Worm (Caenorhabditis elegans) whole organism, young adult: ENCODE results near the gene egas-4.

ENCODE experiments used
- C06A6.2 ChIP-seq: fragments of 200-800 bp; sonication (Bioruptor generic); conservative IDR thresholded peaks from 2 replicates; pipeline ENCODE4 v1.3.6; 2022; ENCODE audit warnings: missing genetic modification characterization, missing compliant biosample characterization
- C17E4.6 ChIP-seq: fragments of 200-800 bp; sonication (Bioruptor generic); IDR thresholded peaks from 2 replicates; pipeline ENCODE4 v1.3.6; 2022; ENCODE audit warnings: missing genetic modification reagents, missing genetic modification characterization, missing compliant biosample characterization
- D2030.7 ChIP-seq: fragments of 200-800 bp; sonication (Bioruptor generic); IDR thresholded peaks from 2 replicates; pipeline ENCODE4 v1.3.6; 2022; ENCODE audit warnings: missing genetic modification reagents, missing genetic modification characterization, missing compliant biosample characterization
- F37B4.10 ChIP-seq: fragments of 200-800 bp; sonication (Bioruptor generic); IDR thresholded peaks from 2 replicates; pipeline ENCODE4 v1.3.6; 2022; ENCODE audit warnings: missing genetic modification characterization, missing compliant biosample characterization
- F39B2.1 ChIP-seq: fragments of 200-800 bp; sonication (Bioruptor generic); IDR thresholded peaks from 2 replicates; pipeline ENCODE4 v1.3.6; 2022; ENCODE audit warnings: missing genetic modification reagents, missing genetic modification characterization, missing compliant biosample characterization
- F52B5.7 ChIP-seq: sonication (generic microtip); optimal IDR thresholded peaks from 2 replicates; lab custom pipeline; 2016; ENCODE audit warnings: mild to moderate bottlenecking, missing genetic modification characterization, missing compliant biosample characterization
- F57C9.4 ChIP-seq: sonication (generic microtip); optimal IDR thresholded peaks from 2 replicates; lab custom pipeline; 2017; ENCODE audit warnings: mild to moderate bottlenecking, missing genetic modification characterization, missing compliant biosample characterization
- T07F8.4 ChIP-seq: sonication (generic microtip); optimal IDR thresholded peaks from 2 replicates; lab custom pipeline; 2016; ENCODE audit warnings: mild to moderate bottlenecking, missing genetic modification characterization, moderate library complexity, missing compliant biosample characterization
- aptf-2 ChIP-seq: fragments of 200-800 bp; sonication (Bioruptor generic); conservative IDR thresholded peaks from 2 replicates; pipeline ENCODE4 v1.3.6; 2022; ENCODE audit warnings: missing genetic modification reagents, missing genetic modification characterization, missing compliant biosample characterization
- attf-3 ChIP-seq: fragments of 200-800 bp; sonication (Bioruptor generic); conservative IDR thresholded peaks from 2 replicates; pipeline ENCODE4 v1.3.6; 2022; ENCODE audit warnings: missing genetic modification reagents, missing genetic modification characterization, missing compliant biosample characterization
- attf-5 ChIP-seq: fragments of 200-800 bp; sonication (Bioruptor generic); optimal IDR thresholded peaks from 2 replicates; lab custom pipeline; 2018; ENCODE audit warnings: mild to moderate bottlenecking, missing genetic modification characterization, missing compliant biosample characterization
- bed-1 ChIP-seq: fragments of 200-800 bp; sonication (Bioruptor generic); IDR thresholded peaks from 2 replicates; pipeline ENCODE4 v1.3.6; 2022; ENCODE audit warnings: missing genetic modification reagents, missing genetic modification characterization, missing compliant biosample characterization
- cebp-2 ChIP-seq: fragments of 200-800 bp; sonication (Bioruptor generic); IDR thresholded peaks from 2 replicates; pipeline ENCODE4 v1.3.6; 2022; ENCODE audit warnings: missing genetic modification characterization, missing compliant biosample characterization
- ceh-100 ChIP-seq: fragments of 200-800 bp; sonication (Bioruptor generic); IDR thresholded peaks from 2 replicates; pipeline ENCODE4 v1.3.6; 2022; ENCODE audit warnings: missing genetic modification reagents, missing genetic modification characterization, missing compliant biosample characterization
- dox-1 ChIP-seq: fragments of 200-800 bp; sonication (Bioruptor generic); IDR thresholded peaks from 2 replicates; pipeline ENCODE4 v1.3.6; 2022; ENCODE audit warnings: missing genetic modification reagents, missing genetic modification characterization, missing compliant biosample characterization
- dpff-1 ChIP-seq: sonication (generic microtip); optimal IDR thresholded peaks from 2 replicates; lab custom pipeline; 2017; ENCODE audit warnings: mild to moderate bottlenecking, missing genetic modification characterization, missing compliant biosample characterization
- efl-1 ChIP-seq: fragments of 150-350 bp; optimal IDR thresholded peaks from 2 replicates; lab custom pipeline; 2014; ENCODE audit warnings: missing biosample characterization, missing genetic modification reagents, missing genetic modification characterization
- egl-18 ChIP-seq: fragments of 200-800 bp; sonication (Bioruptor generic); IDR thresholded peaks from 2 replicates; pipeline ENCODE4 v1.3.6; 2022; ENCODE audit warnings: missing genetic modification reagents, missing genetic modification characterization, missing compliant biosample characterization
- egl-44 ChIP-seq: fragments of 200-800 bp; sonication (Bioruptor generic); IDR thresholded peaks from 2 replicates; pipeline ENCODE4 v1.3.6; 2022; ENCODE audit warnings: missing genetic modification reagents, missing genetic modification characterization, missing compliant biosample characterization
- gei-17 ChIP-seq: fragments of 200-800 bp; sonication (Bioruptor generic); optimal IDR thresholded peaks from 2 replicates; lab custom pipeline; 2018; ENCODE audit warnings: mild to moderate bottlenecking, missing genetic modification characterization, missing compliant biosample characterization
- hlh-12 ChIP-seq: sonication (generic microtip); optimal IDR thresholded peaks from 2 replicates; lab custom pipeline; 2016; ENCODE audit warnings: missing genetic modification characterization, missing compliant biosample characterization
- hmg-1.2 ChIP-seq: fragments of 200-800 bp; sonication (Bioruptor generic); IDR thresholded peaks from 2 replicates; pipeline ENCODE4 v1.3.6; 2022; ENCODE audit warnings: missing genetic modification reagents, missing genetic modification characterization, missing compliant biosample characterization
- hmg-20 ChIP-seq: fragments of 200-800 bp; sonication (Bioruptor generic); IDR thresholded peaks from 2 replicates; pipeline ENCODE4 v1.3.6; 2022; ENCODE audit warnings: missing genetic modification reagents, missing genetic modification characterization, missing compliant biosample characterization
- hrde-1 ChIP-seq: sonication (generic microtip); optimal IDR thresholded peaks from 2 replicates; lab custom pipeline; 2016; ENCODE audit warnings: missing genetic modification characterization, mild to moderate bottlenecking, missing compliant biosample characterization, moderate library complexity, missing genotype, missing genetic modification reagents, borderline replicate concordance
- lag-1 ChIP-seq: fragments of 200-800 bp; sonication (Bioruptor generic); IDR thresholded peaks from 2 replicates; pipeline ENCODE4 v1.3.6; 2022; ENCODE audit warnings: missing genetic modification reagents, missing genetic modification characterization, missing compliant biosample characterization
- let-607 ChIP-seq, 2 experiments: fragments of 200-800 bp in 1 of 2; sonication (Bioruptor generic) in 1 of 2; sonication (generic microtip) in 1 of 2; optimal IDR thresholded peaks; 2 replicates each; lab custom pipeline; 2016 to 2018; ENCODE audit warnings: mild to moderate bottlenecking in 2 of 2, missing compliant biosample characterization in 2 of 2, missing genetic modification characterization in 2 of 2, moderate library complexity in 2 of 2, missing genotype in 1 of 2
- lin-40 ChIP-seq: sonication (generic microtip); optimal IDR thresholded peaks from 2 replicates; lab custom pipeline; 2016; ENCODE audit warnings: missing genetic modification characterization, mild to moderate bottlenecking, missing compliant biosample characterization, missing genotype, missing genetic modification reagents
- lir-1 ChIP-seq: fragments of 200-800 bp; sonication (Bioruptor generic); conservative IDR thresholded peaks from 2 replicates; pipeline ENCODE4 v1.3.6; 2022; ENCODE audit warnings: missing genetic modification reagents, missing genetic modification characterization, missing compliant biosample characterization
- lsl-1 ChIP-seq: fragments of 200-800 bp; sonication (Bioruptor generic); optimal IDR thresholded peaks from 2 replicates; lab custom pipeline; 2018; ENCODE audit warnings: mild to moderate bottlenecking, missing genetic modification characterization, moderate library complexity, missing compliant biosample characterization
- madf-3 ChIP-seq: fragments of 200-800 bp; sonication (Bioruptor generic); IDR thresholded peaks from 2 replicates; pipeline ENCODE4 v1.3.6; 2022; ENCODE audit warnings: missing genetic modification reagents, missing genetic modification characterization, missing compliant biosample characterization
- mes-4 ChIP-seq: sonication (generic microtip); optimal IDR thresholded peaks from 2 replicates; lab custom pipeline; 2016; ENCODE audit warnings: missing genotype, missing genetic modification characterization, missing compliant biosample characterization
- nfya-2 ChIP-seq: fragments of 200-800 bp; sonication (Bioruptor generic); IDR thresholded peaks from 2 replicates; pipeline ENCODE4 v1.3.6; 2022; ENCODE audit warnings: missing genetic modification reagents, missing genetic modification characterization, missing compliant biosample characterization
- nhr-80 ChIP-seq: sonication (generic microtip); optimal IDR thresholded peaks from 2 replicates; lab custom pipeline; 2016; ENCODE audit warnings: missing genetic modification characterization, missing compliant biosample characterization
- nhr-90 ChIP-seq: sonication (generic microtip); optimal IDR thresholded peaks from 2 replicates; lab custom pipeline; 2016; ENCODE audit warnings: missing genotype, mild to moderate bottlenecking, missing genetic modification characterization, missing compliant biosample characterization
- rpc-1 ChIP-seq, 2 experiments: fragments of 150-350 bp in 1 of 2; sonication (generic microtip) in 1 of 2; optimal IDR thresholded peaks; 2 replicates each; lab custom pipeline; 2014 to 2018; ENCODE audit warnings: missing biosample characterization in 1 of 2, missing genetic modification characterization in 1 of 2, missing genetic modification reagents in 1 of 2, missing genotype in 1 of 2
- sdz-38 ChIP-seq: sonication (generic microtip); optimal IDR thresholded peaks from 2 replicates; lab custom pipeline; 2016; ENCODE audit warnings: missing genotype, missing genetic modification characterization, missing compliant biosample characterization
- tlf-1 ChIP-seq: fragments of 200-800 bp; sonication (Bioruptor generic); optimal IDR thresholded peaks from 2 replicates; lab custom pipeline; 2018; ENCODE audit warnings: mild to moderate bottlenecking, missing genetic modification characterization, missing compliant biosample characterization
- ztf-26 ChIP-seq: sonication (generic microtip); optimal IDR thresholded peaks from 2 replicates; lab custom pipeline; 2017; ENCODE audit warnings: missing genetic modification characterization, missing compliant biosample characterization

Gene egas-4

DNA sequence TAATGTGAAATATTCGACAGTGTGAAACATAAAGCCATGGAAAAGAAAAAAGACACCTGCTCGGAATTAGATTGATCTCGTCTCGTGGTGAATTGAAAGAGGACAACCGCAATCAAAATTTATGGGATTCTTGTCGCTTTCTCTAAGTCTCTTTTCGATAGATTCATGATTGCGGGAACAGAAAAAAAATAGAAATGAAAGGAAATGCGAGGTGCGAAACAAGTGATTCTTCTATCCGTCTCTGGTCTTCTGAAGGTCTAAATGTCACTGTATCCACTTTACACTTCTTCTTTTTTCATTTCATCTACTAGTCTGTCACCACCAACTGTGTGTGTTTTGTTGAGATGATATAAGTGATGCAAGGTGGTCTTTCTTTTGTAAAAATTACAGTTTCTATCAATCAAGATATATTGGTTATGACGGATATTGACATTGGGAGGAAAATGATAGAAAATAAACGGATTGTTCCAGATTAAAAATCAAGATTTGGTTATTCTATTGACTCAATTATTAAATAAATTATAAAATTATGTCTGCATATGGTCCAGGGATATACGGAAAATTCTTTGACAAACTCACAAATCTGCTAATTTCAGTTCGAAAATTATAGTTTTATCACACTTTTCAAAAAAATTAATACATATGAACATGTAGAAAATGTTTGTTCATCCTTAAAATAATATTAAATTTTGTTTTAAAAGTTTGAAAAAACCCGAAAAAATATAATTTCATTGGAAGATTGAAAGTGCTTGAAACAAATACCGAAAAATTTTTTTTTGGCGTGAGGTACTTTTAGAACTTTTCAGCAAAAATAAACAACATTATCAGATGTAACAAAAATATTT is 32.8 kb upstream of the egas-4 start:
- TF ChIP-seq lsl-1 (GFP tag; lab: Kevin White, UChicago) = no peak
- TF ChIP-seq nhr-90 = no peak
- no peak for TF ChIP-seq gei-17
- TF ChIP-seq C17E4.6 (GFP tag; lab: Robert Waterston, UW) = no peak

DNA sequence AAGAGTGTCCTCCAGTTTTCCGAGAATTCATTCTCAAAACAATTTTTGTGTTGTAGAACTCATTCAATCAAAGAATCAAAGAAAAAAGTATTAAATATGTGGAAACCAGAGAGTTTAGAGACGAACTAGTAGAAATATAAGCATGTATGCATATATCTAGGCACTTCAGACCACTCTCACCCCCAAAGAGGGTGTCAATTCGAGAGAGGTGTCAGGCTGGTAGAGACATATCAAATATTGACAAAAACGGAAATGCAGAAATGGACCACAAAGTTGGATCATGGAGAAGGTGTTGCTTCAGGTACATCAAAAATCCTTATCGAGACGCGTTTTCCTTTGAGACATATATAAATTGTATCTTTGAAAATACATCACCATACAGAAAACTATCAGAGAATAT is 26.1 kb upstream of the egas-4 start:
- TF ChIP-seq attf-5 (GFP tag; lab: Kevin White, UChicago) = no peak
- TF ChIP-seq T07F8.4 (tag; lab: Kevin White, UChicago) = no peak
- no peak for TF ChIP-seq dpff-1 (tag; lab: Kevin White, UChicago)
- TF ChIP-seq ztf-26 (tag; lab: Kevin White, UChicago) = no peak
- TF ChIP-seq madf-3 (GFP tag; lab: Robert Waterston, UW) = no peak
- no peak for TF ChIP-seq egl-18 (GFP tag; lab: Robert Waterston, UW)
- no peak for TF ChIP-seq D2030.7 (GFP tag; lab: Robert Waterston, UW)
- no peak for TF ChIP-seq bed-1
- no peak for TF ChIP-seq aptf-2 (GFP tag; lab: Robert Waterston, UW)
- no peak for TF ChIP-seq hmg-1.2
- TF ChIP-seq C06A6.2 (GFP tag; lab: Robert Waterston, UW) = no peak
- no peak for TF ChIP-seq F52B5.7 (tag; lab: Kevin White, UChicago)
- TF ChIP-seq lag-1 (GFP tag; lab: Robert Waterston, UW) = no peak
- no peak for TF ChIP-seq hlh-12
- no peak for TF ChIP-seq rpc-1 (optimal IDR thresholded peaks at IDR 0.05; lab: Kevin White, UChicago)
- TF ChIP-seq rpc-1 (tag; optimal IDR thresholded peaks at IDR 0.05; lab: Kevin White, UChicago) = no peak

DNA sequence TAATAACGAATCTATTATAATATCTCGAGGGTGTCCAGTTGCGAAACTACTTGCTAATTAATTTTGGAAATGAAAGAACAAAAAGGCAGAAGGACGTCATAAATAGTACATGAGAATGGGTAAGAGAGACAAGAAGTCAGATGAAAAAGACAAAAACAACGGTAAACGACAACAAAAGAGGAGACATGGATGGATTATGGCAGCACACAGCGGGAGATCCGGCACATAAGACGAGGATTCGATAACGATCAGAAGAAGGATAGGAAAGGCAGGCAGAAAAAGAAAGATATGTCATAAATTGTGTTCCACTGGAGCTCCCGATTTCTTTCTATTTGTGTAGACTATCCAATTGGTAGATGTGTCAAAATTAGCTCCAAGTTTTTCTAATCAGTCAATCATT is 23.9 kb upstream of the egas-4 start:
- TF ChIP-seq efl-1 (GFP tag; lab: Kevin White, UChicago) (no peak), hrde-1 (tag; lab: Kevin White, UChicago) (no peak), let-607 (tag; optimal IDR thresholded peaks at IDR 0.05; lab: Kevin White, UChicago) (no peak), F37B4.10 (GFP tag; lab: Robert Waterston, UW) (no peak), egl-44 (no peak), cebp-2 (GFP tag; lab: Robert Waterston, UW) (no peak), ceh-100 (no peak), bed-1 (no peak), F52B5.7 (tag; lab: Kevin White, UChicago) (no peak), ztf-26 (tag; lab: Kevin White, UChicago) (no peak), lin-40 (tag; lab: Kevin White, UChicago) (no peak), sdz-38 (no peak), lir-1 (GFP tag; lab: Robert Waterston, UW) (no peak), tlf-1 (GFP tag; lab: Kevin White, UChicago) (no peak), rpc-1 (optimal IDR thresholded peaks at IDR 0.05; lab: Kevin White, UChicago) (no peak), rpc-1 (tag; optimal IDR thresholded peaks at IDR 0.05; lab: Kevin White, UChicago) (no peak), F39B2.1 (GFP tag; lab: Robert Waterston, UW) (no peak)

DNA sequence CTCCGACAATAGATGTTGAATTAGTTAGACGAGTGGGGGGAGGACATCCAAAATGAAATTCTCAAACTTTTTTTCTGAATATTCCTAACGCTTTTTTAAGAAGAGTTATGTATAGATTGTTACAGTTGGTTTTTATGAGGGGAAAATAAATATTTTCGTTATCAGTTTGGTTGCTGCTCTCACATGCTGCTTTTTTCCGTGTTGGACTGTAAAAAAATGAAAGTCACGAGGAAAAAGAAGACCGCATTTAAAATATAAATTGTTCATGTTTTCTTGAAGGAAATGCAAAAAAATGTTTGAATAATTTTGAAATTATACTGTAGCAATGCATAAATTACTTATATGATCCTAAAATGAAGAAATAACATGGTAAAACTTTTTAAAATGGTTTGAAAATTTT is 23.2 kb upstream of the egas-4 start:
- TF ChIP-seq aptf-2 (GFP tag; lab: Robert Waterston, UW) (no peak), attf-3 (0 out of 2 replicates have a peak, but pooled peaks have one; percentile 20), hmg-20 (GFP tag; lab: Robert Waterston, UW) (no peak), nfya-2 (GFP tag; lab: Robert Waterston, UW) (no peak), nhr-80 (peak; percentile 25), F57C9.4 (no peak), mes-4 (tag; lab: Kevin White, UChicago) (no peak), dox-1 (no peak), C06A6.2 (GFP tag; lab: Robert Waterston, UW) (no peak)
- TF ChIP-seq, all 124 proteins: peak for 2
